Fruit fly (Drosophila melanogaster): ENCODE results near the gene CG3581.

- TF ChIP-seq h (optimal IDR thresholded peaks at IDR 0.05) (no peak), ttk (optimal IDR thresholded peaks at IDR 0.05) (no peak), Sin3A (optimal IDR thresholded peaks at IDR 0.05) (no peak)
Measured at dm6 chr3R:19339205-19339724, 35.3 kb downstream of the CG3581 start.

Data from Kc167 (cell line).